Worm (Caenorhabditis elegans) whole organism, L4 larva: ENCODE data around the gene fbxc-25.

ENCODE experiments used
- F10B5.3 ChIP-seq: sonication (generic microtip); optimal IDR thresholded peaks from 2 replicates; lab custom pipeline; 2016; ENCODE audit warnings: mild to moderate bottlenecking, missing genetic modification characterization, missing compliant biosample characterization
- ZK337.2 ChIP-seq: fragments of 200-800 bp; sonication (Bioruptor generic); IDR thresholded peaks from 2 replicates; pipeline ENCODE4 v1.3.6; 2022; ENCODE audit warnings: missing genetic modification reagents, missing genetic modification characterization, missing compliant biosample characterization
- aly-2 ChIP-seq: sonication (generic microtip); optimal IDR thresholded peaks from 2 replicates; lab custom pipeline; 2018; ENCODE audit warnings: missing biosample characterization, missing genetic modification characterization
- attf-4 ChIP-seq: sonication (generic microtip); optimal IDR thresholded peaks from 3 replicates; lab custom pipeline; 2017; ENCODE audit warnings: missing biosample characterization, missing genetic modification characterization
- ceh-20 ChIP-seq: fragments of 200-800 bp; sonication (Bioruptor generic); IDR thresholded peaks from 2 replicates; pipeline ENCODE4 v1.3.6; 2022; ENCODE audit warnings: missing genetic modification reagents, missing genetic modification characterization, missing compliant biosample characterization
- ceh-32 ChIP-seq: sonication (generic microtip); optimal IDR thresholded peaks from 2 replicates; lab custom pipeline; 2016; ENCODE audit warnings: mild to moderate bottlenecking, missing genetic modification characterization, missing compliant biosample characterization; ENCODE audit not compliant: poor library complexity
- ceh-62 ChIP-seq: sonication (generic microtip); optimal IDR thresholded peaks from 2 replicates; lab custom pipeline; 2017; ENCODE audit warnings: missing biosample characterization, missing genetic modification characterization
- daf-12 ChIP-seq: fragments of 150-350 bp; optimal IDR thresholded peaks from 2 replicates; lab custom pipeline; 2014; ENCODE audit warnings: missing biosample characterization, missing genetic modification reagents, missing genetic modification characterization
- daf-16 ChIP-seq, 3 experiments: sonication (generic microtip); optimal IDR thresholded peaks; 2 replicates each; lab custom pipeline; 2016 to 2017; ENCODE audit warnings: missing genetic modification characterization in 3 of 3, missing genetic modification reagents in 3 of 3, mild to moderate bottlenecking in 2 of 3, missing compliant biosample characterization in 2 of 3, missing biosample characterization in 1 of 3, moderate library complexity in 1 of 3
- dmd-9 ChIP-seq: fragments of 200-800 bp; sonication (Bioruptor generic); IDR thresholded peaks from 2 replicates; pipeline ENCODE4 v1.3.6; 2022; ENCODE audit warnings: missing genetic modification reagents, missing genetic modification characterization, missing compliant biosample characterization
- dve-1 ChIP-seq: sonication (generic microtip); optimal IDR thresholded peaks from 2 replicates; lab custom pipeline; 2017; ENCODE audit warnings: antibody characterized with exemption, mild to moderate bottlenecking, missing genetic modification characterization, missing compliant biosample characterization; ENCODE audit not compliant: insufficient read depth
- egl-27 ChIP-seq: sonication (generic microtip); optimal IDR thresholded peaks from 3 replicates; lab custom pipeline; 2017; ENCODE audit warnings: missing biosample characterization, missing genetic modification reagents, missing genetic modification characterization
- fos-1 ChIP-seq: fragments of 150-350 bp; optimal IDR thresholded peaks from 2 replicates; lab custom pipeline; 2014; ENCODE audit warnings: missing biosample characterization, missing genetic modification characterization
- hif-1 ChIP-seq, 2 experiments: sonication (generic microtip); optimal IDR thresholded peaks; 2 replicates each; lab custom pipeline; 2016 to 2017; ENCODE audit warnings: missing compliant biosample characterization in 2 of 2, missing genetic modification characterization in 2 of 2, missing genetic modification reagents in 2 of 2, missing genotype in 2 of 2, mild to moderate bottlenecking in 1 of 2
- hmg-1.1 ChIP-seq: fragments of 200-800 bp; sonication (Bioruptor generic); IDR thresholded peaks from 2 replicates; pipeline ENCODE4 v1.3.6; 2022; ENCODE audit warnings: missing genetic modification reagents, missing genetic modification characterization, missing compliant biosample characterization
- lim-7 ChIP-seq: fragments of 200-800 bp; sonication (Bioruptor generic); IDR thresholded peaks from 2 replicates; pipeline ENCODE4 v1.3.6; 2022; ENCODE audit warnings: missing genetic modification characterization, missing compliant biosample characterization
- lin-13 ChIP-seq: fragments of 150-350 bp; optimal IDR thresholded peaks from 2 replicates; lab custom pipeline; 2014; ENCODE audit warnings: missing biosample characterization, missing genetic modification reagents, missing genetic modification characterization
- lin-15B ChIP-seq: fragments of 150-350 bp; sonication (generic microtip); optimal IDR thresholded peaks from 3 replicates; lab custom pipeline; 2014; ENCODE audit warnings: missing biosample characterization, missing genetic modification characterization
- nhr-10 ChIP-seq: fragments of 150-350 bp; optimal IDR thresholded peaks from 2 replicates; lab custom pipeline; 2014; ENCODE audit warnings: missing biosample characterization, missing genetic modification characterization
- nhr-11 ChIP-seq: fragments of 150-350 bp; optimal IDR thresholded peaks from 2 replicates; lab custom pipeline; 2014; ENCODE audit warnings: missing biosample characterization, missing genetic modification characterization
- nhr-237 ChIP-seq: sonication (generic microtip); optimal IDR thresholded peaks from 2 replicates; lab custom pipeline; 2017; ENCODE audit warnings: missing biosample characterization, missing genetic modification characterization
- nhr-42 ChIP-seq: fragments of 200-800 bp; sonication (Bioruptor generic); IDR thresholded peaks from 2 replicates; pipeline ENCODE4 v1.3.6; 2022; ENCODE audit warnings: missing genetic modification characterization, missing compliant biosample characterization
- nhr-48 ChIP-seq: sonication (generic microtip); optimal IDR thresholded peaks from 2 replicates; lab custom pipeline; 2016; ENCODE audit warnings: mild to moderate bottlenecking, missing genetic modification characterization, missing compliant biosample characterization
- pqm-1 ChIP-seq: sonication (generic microtip); optimal IDR thresholded peaks from 2 replicates; lab custom pipeline; 2017; ENCODE audit warnings: missing biosample characterization, missing genetic modification characterization
- rbr-2 ChIP-seq: sonication (generic microtip); optimal IDR thresholded peaks from 2 replicates; lab custom pipeline; 2016; ENCODE audit warnings: missing genotype, missing genetic modification characterization, missing compliant biosample characterization
- set-16 ChIP-seq: fragments of 200-800 bp; sonication (Bioruptor generic); IDR thresholded peaks from 2 replicates; pipeline ENCODE4 v1.3.6; 2022; ENCODE audit warnings: missing genetic modification reagents, missing genetic modification characterization, missing compliant biosample characterization
- snpc-1.2 ChIP-seq: fragments of 200-800 bp; sonication (Bioruptor generic); IDR thresholded peaks from 2 replicates; pipeline ENCODE4 v1.3.6; 2022; ENCODE audit warnings: missing genetic modification reagents, missing genetic modification characterization, missing compliant biosample characterization
- spr-3 ChIP-seq: fragments of 200-800 bp; sonication (Bioruptor generic); optimal IDR thresholded peaks from 2 replicates; lab custom pipeline; 2018; ENCODE audit warnings: mild to moderate bottlenecking, missing genetic modification characterization, missing compliant biosample characterization
- unc-62 ChIP-seq, 3 experiments: fragments of 150-350 bp in 1 of 3; sonication (generic microtip); optimal IDR thresholded peaks in 2 of 3; peaks in 1 of 3; 1 replicate in 1 of 3; 2 replicates in 2 of 3; lab custom pipeline; 2014 to 2017; ENCODE audit warnings: missing biosample characterization in 3 of 3, missing genetic modification characterization in 3 of 3, missing genetic modification reagents in 3 of 3, missing genotype in 1 of 3
- vab-7 ChIP-seq: fragments of 200-800 bp; sonication (Bioruptor generic); IDR thresholded peaks from 2 replicates; pipeline ENCODE4 v1.3.6; 2022; ENCODE audit warnings: missing genetic modification reagents, missing genetic modification characterization, missing compliant biosample characterization
- zfp-2 ChIP-seq: sonication (generic microtip); optimal IDR thresholded peaks from 2 replicates; lab custom pipeline; 2016; ENCODE audit warnings: mild to moderate bottlenecking, missing genetic modification characterization, missing compliant biosample characterization
- zfp-3 ChIP-seq: fragments of 200-800 bp; sonication (Bioruptor generic); conservative IDR thresholded peaks from 2 replicates; pipeline ENCODE4 v1.3.6; 2022; ENCODE audit warnings: missing genetic modification reagents, missing genetic modification characterization, missing compliant biosample characterization
- zip-11 ChIP-seq: fragments of 200-800 bp; sonication (Bioruptor generic); IDR thresholded peaks from 2 replicates; pipeline ENCODE4 v1.3.6; 2022; ENCODE audit warnings: missing genetic modification characterization, missing compliant biosample characterization

Gene fbxc-25

DNA sequence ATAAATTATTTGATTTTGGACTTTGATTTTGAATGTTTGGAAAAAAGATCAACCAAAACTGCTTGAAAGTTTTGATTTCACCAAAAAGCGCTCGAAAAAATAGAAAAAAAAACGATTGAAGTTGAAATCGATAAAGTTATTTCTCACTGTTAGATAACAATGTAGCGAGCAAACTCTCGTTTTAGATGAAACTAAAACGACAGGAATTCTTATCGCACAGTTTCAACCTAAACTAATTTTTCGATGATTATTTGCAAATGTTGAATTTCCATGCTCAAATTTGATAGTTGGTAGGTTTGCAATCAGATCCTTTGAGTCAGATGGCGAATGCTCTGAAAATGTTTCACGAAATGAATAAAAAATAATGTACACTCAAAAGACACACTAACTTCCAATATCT lies 3.5 kb downstream of the fbxc-25 start:
- no peak for TF ChIP-seq F10B5.3 (tag; lab: Kevin White, UChicago)
- TF ChIP-seq pqm-1 (tag; lab: Kevin White, UChicago) = peak; percentile 73
- peak in 1 of 2 experiments; percentile 6 for TF ChIP-seq unc-62 (GFP tag; optimal IDR thresholded peaks at IDR 0.05 in 1 of 2; lab: Kevin White, UChicago)
- TF ChIP-seq unc-62 (tag; optimal IDR thresholded peaks at IDR 0.05; lab: Kevin White, UChicago) = no peak
- no peak for TF ChIP-seq lim-7

DNA sequence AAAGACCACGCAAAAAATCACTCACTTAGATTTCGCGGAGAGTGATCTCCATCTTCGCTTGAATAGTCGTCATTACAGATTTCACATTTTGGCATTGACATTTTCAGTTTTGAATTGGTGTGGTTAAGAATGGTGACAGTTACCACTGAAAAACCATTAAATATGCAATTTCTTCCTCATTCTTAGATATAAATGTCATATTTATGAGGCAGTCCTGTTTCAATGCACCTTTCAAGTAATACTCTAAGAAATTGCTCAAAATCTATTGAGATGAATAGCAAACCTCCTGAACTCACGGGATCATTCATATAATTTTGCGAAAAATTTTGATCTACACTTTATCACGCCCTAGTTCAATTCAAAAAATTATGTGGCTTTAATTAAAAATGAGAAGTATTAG lies 4.0 kb downstream of the fbxc-25 start, which contains the start of gene K09F6.7:
K09F6.7 (minus strand) TSS at position 101 of the 400 bp plus-strand sequence.
- TF ChIP-seq dve-1 (tag; lab: Kevin White, UChicago) = no peak
- no peak for TF ChIP-seq fos-1
- no peak for TF ChIP-seq ceh-20 (GFP tag; lab: Robert Waterston, UW)
- TF ChIP-seq dmd-9 = no peak
- no peak for TF ChIP-seq zip-11 (GFP tag; lab: Robert Waterston, UW)
- TF ChIP-seq attf-4 (tag; lab: Kevin White, UChicago) = no peak

DNA sequence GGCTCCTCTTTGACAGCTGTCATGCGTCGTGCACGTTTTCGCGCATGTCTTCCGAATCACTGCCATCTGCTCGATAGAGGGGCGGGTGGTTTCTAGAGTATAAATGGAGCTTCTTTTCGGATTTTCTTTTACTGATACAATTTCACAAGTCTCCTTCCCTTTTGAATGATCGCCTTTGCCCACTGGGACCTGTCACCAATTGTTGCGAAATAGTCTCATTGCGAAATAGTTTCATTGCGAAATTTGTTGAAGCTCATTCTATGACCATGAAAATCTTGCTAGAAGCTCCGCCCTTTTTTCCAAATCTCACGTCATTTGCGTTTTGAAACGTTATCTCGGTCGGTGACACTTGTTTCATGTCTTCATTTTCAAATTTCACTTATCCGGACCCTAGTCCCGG lies 6.6 kb downstream of the fbxc-25 start:
- no peak for TF ChIP-seq aly-2
- TF ChIP-seq nhr-11 (tag; lab: Kevin White, UChicago) = peak; percentile 22
- peak; percentile 72; the same call in 1 of the 2 replicates for TF ChIP-seq ceh-20 (GFP tag; lab: Robert Waterston, UW)
- peak; percentile 55; the same call in 1 of the 2 replicates for TF ChIP-seq vab-7 (GFP tag; lab: Robert Waterston, UW)
- peak in 1 of 2 experiments; percentile 95 for TF ChIP-seq unc-62 (GFP tag; optimal IDR thresholded peaks at IDR 0.05 in 1 of 2; lab: Kevin White, UChicago)
- TF ChIP-seq unc-62 (tag; optimal IDR thresholded peaks at IDR 0.05; lab: Kevin White, UChicago) = no peak
- no peak for TF ChIP-seq ceh-62 (tag; lab: Kevin White, UChicago)
- peak in 1 of 2 experiments; percentile 16 for TF ChIP-seq hif-1 (tag; optimal IDR thresholded peaks at IDR 0.05; lab: Kevin White, UChicago)

DNA sequence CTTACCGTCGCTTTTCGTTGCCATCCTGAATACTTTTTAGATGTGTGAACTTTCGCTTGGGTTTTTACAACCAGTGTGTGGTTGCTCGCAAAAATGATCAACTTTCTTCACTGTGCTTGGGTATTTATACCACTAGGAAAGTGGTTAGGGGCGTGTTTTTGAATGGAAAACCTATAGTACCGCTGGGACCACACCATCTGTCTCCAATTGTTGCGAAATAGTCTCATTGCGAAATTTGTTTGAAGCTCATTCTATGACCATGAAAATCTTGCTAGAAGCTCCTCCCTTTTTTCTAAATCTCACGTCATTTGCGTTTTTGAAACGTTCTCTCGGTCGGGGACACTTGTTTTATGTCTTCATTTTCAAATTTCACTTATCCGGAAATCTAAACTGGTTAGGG lies 7.3 kb downstream of the fbxc-25 start, which contains the start of the genes K09F6.10 and K09F6.13:
K09F6.10 (minus strand) TSS at position 86 of the 400 bp plus-strand sequence.
K09F6.13 (plus strand) TSS at position 317 of the 400 bp plus-strand sequence.
- TF ChIP-seq nhr-237 (tag; lab: Kevin White, UChicago) (no peak), daf-12 (no peak), nhr-10 (tag; lab: Kevin White, UChicago) (no peak), pqm-1 (tag; lab: Kevin White, UChicago) (no peak), hmg-1.1 (GFP tag; lab: Robert Waterston, UW) (no peak), nhr-48 (tag; lab: Kevin White, UChicago) (no peak), egl-27 (tag; lab: Kevin White, UChicago) (no peak), nhr-42 (no peak), ceh-32 (no peak), zfp-3 (GFP tag; lab: Robert Waterston, UW) (no peak), lin-15B (tag; lab: Kevin White, UChicago) (no peak), set-16 (no peak), dmd-9 (no peak), snpc-1.2 (GFP tag; lab: Robert Waterston, UW) (no peak), daf-16 (GFP tag; optimal IDR thresholded peaks at IDR 0.05; lab: Kevin White, UChicago) (no peak), daf-16 (tag; optimal IDR thresholded peaks at IDR 0.05; lab: Kevin White, UChicago) (no peak), zfp-2 (tag; lab: Kevin White, UChicago) (no peak), spr-3 (GFP tag; lab: Kevin White, UChicago) (no peak), fos-1 (no peak), ZK337.2 (GFP tag; lab: Robert Waterston, UW) (no peak), lin-13 (GFP tag; lab: Kevin White, UChicago) (no peak)

DNA sequence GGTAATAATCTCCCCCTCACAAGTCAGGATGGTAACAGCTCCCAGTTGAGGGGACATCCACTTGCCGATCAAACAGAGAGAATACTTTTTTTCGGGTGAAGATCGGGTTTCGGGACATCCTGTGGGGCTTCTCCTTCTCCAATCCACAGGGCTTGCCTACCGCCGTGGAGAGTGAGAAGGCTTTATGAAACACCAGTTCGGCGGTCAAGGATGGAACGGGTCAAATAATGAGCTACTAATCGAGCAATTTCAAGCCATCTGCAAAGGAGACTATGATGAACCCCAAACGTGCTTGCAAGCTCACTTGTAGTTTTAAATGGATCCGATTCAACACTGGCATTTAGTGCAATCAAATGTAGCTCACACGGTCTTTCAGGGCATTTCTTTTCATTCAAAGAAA lies 11.4 kb downstream of the fbxc-25 start:
- TF ChIP-seq rbr-2 (tag; lab: Kevin White, UChicago) = no peak
- peak in 1 of 2 experiments; percentile 92 for TF ChIP-seq unc-62 (GFP tag; optimal IDR thresholded peaks at IDR 0.05 in 1 of 2; lab: Kevin White, UChicago)
- TF ChIP-seq unc-62 (tag; optimal IDR thresholded peaks at IDR 0.05; lab: Kevin White, UChicago) = no peak
